Worm (Caenorhabditis elegans) whole organism, L2 larva: ENCODE measurements around the gene snf-11.

ENCODE experiments used
- lin-13 ChIP-seq: fragments of 150-350 bp; optimal IDR thresholded peaks from 2 replicates; lab custom pipeline; 2014; ENCODE audit warnings: missing biosample characterization, missing genetic modification reagents, missing genetic modification characterization
- zag-1 ChIP-seq: fragments of 150-350 bp; optimal IDR thresholded peaks from 2 replicates; lab custom pipeline; 2014; ENCODE audit warnings: missing biosample characterization, missing genetic modification characterization
- ztf-4 ChIP-seq: fragments of 150-350 bp; optimal IDR thresholded peaks from 2 replicates; lab custom pipeline; 2014; ENCODE audit warnings: missing biosample characterization, missing genetic modification characterization

ce11 chrV:11323720-11324119 is 15.5 kb upstream of the snf-11 start, which contains the start of gene str-141:
- TF ChIP-seq zag-1 (tag; lab: Kevin White, UChicago) (no peak), ztf-4 (tag; lab: Kevin White, UChicago) (no peak), lin-13 (GFP tag; lab: Kevin White, UChicago) (no peak)
